Fruit fly (Drosophila melanogaster) Kc167 (cell line): ENCODE measurements around the gene NimB3.

ENCODE experiments used
- Myc ChIP-seq: fragments of >200 bp; optimal IDR thresholded peaks from 2 replicates; lab custom pipeline; 2017; ENCODE audit warnings: missing external identifiers
- Sin3A ChIP-seq: fragments of >200 bp; optimal IDR thresholded peaks from 2 replicates; lab custom pipeline; 2018; ENCODE audit warnings: missing external identifiers
- h ChIP-seq: fragments of >200 bp; optimal IDR thresholded peaks from 3 replicates; lab custom pipeline; 2018; ENCODE audit warnings: missing external identifiers
- insv ChIP-seq: fragments of >200 bp; optimal IDR thresholded peaks from 3 replicates; lab custom pipeline; 2018; ENCODE audit warnings: missing external identifiers
- psq ChIP-seq: fragments of >200 bp; optimal IDR thresholded peaks from 2 replicates; lab custom pipeline; 2017; ENCODE audit warnings: missing external identifiers
- ttk ChIP-seq: sonication (Bioruptor generic); optimal IDR thresholded peaks from 2 replicates; lab custom pipeline; 2017; ENCODE audit warnings: missing external identifiers

NimB3 gene

dm6 chr2L:13967846-13968350 lies at the start of gene NimB3:
Gene NimB3, minus strand, starts transcription at chr2L:13967985.
- TF ChIP-seq ttk (lab: Kevin White, UChicago) (no peak), Sin3A (no peak), h (lab: Kevin White, UChicago) (no peak), Myc (lab: Kevin White, UChicago) (no peak), insv (no peak), psq (lab: Kevin White, UChicago) (no peak)

- TF ChIP-seq Sin3A (no peak), psq (lab: Kevin White, UChicago) (no peak), h (lab: Kevin White, UChicago) (no peak), ttk (lab: Kevin White, UChicago) (no peak), insv (no peak), Myc (lab: Kevin White, UChicago) (no peak)
These were observed 47.3 kb upstream of the NimB3 start for dm6 chr2L:14015109-14015508.

- no peak for TF ChIP-seq psq (lab: Kevin White, UChicago)
These were observed 45.7 kb upstream of the NimB3 start for dm6 chr2L:14013478-14013877.

- no peak for TF ChIP-seq ttk (lab: Kevin White, UChicago)
- TF ChIP-seq Myc (lab: Kevin White, UChicago), result no peak
- TF ChIP-seq h (lab: Kevin White, UChicago), result no peak
- TF ChIP-seq insv, result no peak
- TF ChIP-seq psq (lab: Kevin White, UChicago), result no peak
- no peak for TF ChIP-seq Sin3A
These were observed 44.7 kb upstream of the NimB3 start, which contains the start of gene bgm for dm6 chr2L:14012304-14013054. Gene bgm, plus strand, starts transcription at chr2L:14013004.

- no peak for TF ChIP-seq Sin3A
- no peak for TF ChIP-seq insv
- no peak for TF ChIP-seq Myc (lab: Kevin White, UChicago)
- TF ChIP-seq psq (lab: Kevin White, UChicago), result no peak
- no peak for TF ChIP-seq ttk (lab: Kevin White, UChicago)
These were observed 44.0 kb upstream of the NimB3 start for dm6 chr2L:14011591-14012303.

dm6 chr2L:14010410-14010809 lies 42.6 kb upstream of the NimB3 start:
- TF ChIP-seq h (lab: Kevin White, UChicago), result no peak
- no peak for TF ChIP-seq insv
- no peak for TF ChIP-seq psq (lab: Kevin White, UChicago)
- TF ChIP-seq ttk (lab: Kevin White, UChicago), result no peak
- no peak for TF ChIP-seq Sin3A

dm6 chr2L:14007801-14008200 lies 40.0 kb upstream of the NimB3 start, which contains the start of gene CG42692:
Gene CG42692, plus strand, starts transcription at chr2L:14008101.
- TF ChIP-seq Sin3A (no peak), psq (lab: Kevin White, UChicago) (no peak), Myc (lab: Kevin White, UChicago) (no peak), insv (no peak), h (lab: Kevin White, UChicago) (no peak), ttk (lab: Kevin White, UChicago) (no peak)

- no peak for TF ChIP-seq insv
- no peak for TF ChIP-seq psq (lab: Kevin White, UChicago)
These were observed 34.1 kb upstream of the NimB3 start for dm6 chr2L:14001887-14002286.

- TF ChIP-seq Myc (lab: Kevin White, UChicago) (no peak), h (lab: Kevin White, UChicago) (no peak), ttk (lab: Kevin White, UChicago) (no peak), insv (no peak), Sin3A (no peak), psq (lab: Kevin White, UChicago) (no peak)
These were observed 33.3 kb upstream of the NimB3 start, which contains the start of gene rk for dm6 chr2L:14001078-14001477. Gene rk, minus strand, starts transcription at chr2L:14001248.

- TF ChIP-seq Myc (lab: Kevin White, UChicago) (no peak), Sin3A (no peak), ttk (lab: Kevin White, UChicago) (no peak), insv (no peak), h (lab: Kevin White, UChicago) (no peak), psq (lab: Kevin White, UChicago) (no peak)
These were observed 31.2 kb upstream of the NimB3 start for dm6 chr2L:13998952-13999351.

- TF ChIP-seq insv, result no peak
- no peak for TF ChIP-seq psq (lab: Kevin White, UChicago)
- no peak for TF ChIP-seq h (lab: Kevin White, UChicago)
- TF ChIP-seq Sin3A, result no peak
- TF ChIP-seq Myc (lab: Kevin White, UChicago), result no peak
- no peak for TF ChIP-seq ttk (lab: Kevin White, UChicago)
These were observed 12.0 kb upstream of the NimB3 start, which contains the start of gene NimC2 for dm6 chr2L:13979826-13980225. Gene NimC2, plus strand, starts transcription at chr2L:13980126.

- TF ChIP-seq h (lab: Kevin White, UChicago), result no peak
- TF ChIP-seq ttk (lab: Kevin White, UChicago), result no peak
- no peak for TF ChIP-seq psq (lab: Kevin White, UChicago)
- TF ChIP-seq insv, result no peak
- TF ChIP-seq Sin3A, result no peak
- no peak for TF ChIP-seq Myc (lab: Kevin White, UChicago)
These were observed 9.3 kb upstream of the NimB3 start, which contains the start of gene Cyp28a5 for dm6 chr2L:13977073-13977472. Gene Cyp28a5, plus strand, starts transcription at chr2L:13977302.
